Worm (Caenorhabditis elegans) whole organism, mixed stage, embryonic: Measurements from ENCODE around the gene col-8.

Experiments used
- blmp-1 ChIP-seq: fragments of 150-350 bp; optimal IDR thresholded peaks from 2 replicates; lab custom pipeline; 2014; ENCODE audit warnings: missing biosample characterization, missing genetic modification characterization
- ham-2 ChIP-seq: fragments of 200-800 bp; sonication (Bioruptor generic); optimal IDR thresholded peaks from 2 replicates; lab custom pipeline; 2018; ENCODE audit warnings: mild to moderate bottlenecking, missing genetic modification characterization, missing compliant biosample characterization
- mls-2 ChIP-seq: sonication (generic microtip); optimal IDR thresholded peaks from 2 replicates; lab custom pipeline; 2016; ENCODE audit warnings: mild to moderate bottlenecking, missing genetic modification characterization, moderate library complexity, missing compliant biosample characterization
- nhr-12 ChIP-seq: fragments of 150-350 bp; optimal IDR thresholded peaks from 2 replicates; lab custom pipeline; 2014; ENCODE audit warnings: missing biosample characterization, missing genetic modification characterization
- nhr-237 ChIP-seq: fragments of 150-350 bp; optimal IDR thresholded peaks from 2 replicates; lab custom pipeline; 2014; ENCODE audit warnings: missing biosample characterization, missing genetic modification characterization
- nhr-76 ChIP-seq: sonication (generic microtip); optimal IDR thresholded peaks from 2 replicates; lab custom pipeline; 2017; ENCODE audit warnings: missing biosample characterization, missing genetic modification characterization
- snpc-4 ChIP-seq: fragments of 150-350 bp; optimal IDR thresholded peaks from 2 replicates; lab custom pipeline; 2014; ENCODE audit warnings: missing biosample characterization, missing genetic modification characterization
- unc-39 ChIP-seq: fragments of 150-350 bp; optimal IDR thresholded peaks from 2 replicates; lab custom pipeline; 2014; ENCODE audit warnings: missing biosample characterization, missing genetic modification characterization
- ztf-11 ChIP-seq: fragments of 150-350 bp; optimal IDR thresholded peaks from 2 replicates; lab custom pipeline; 2014; ENCODE audit warnings: missing biosample characterization, missing genetic modification characterization

DNA sequence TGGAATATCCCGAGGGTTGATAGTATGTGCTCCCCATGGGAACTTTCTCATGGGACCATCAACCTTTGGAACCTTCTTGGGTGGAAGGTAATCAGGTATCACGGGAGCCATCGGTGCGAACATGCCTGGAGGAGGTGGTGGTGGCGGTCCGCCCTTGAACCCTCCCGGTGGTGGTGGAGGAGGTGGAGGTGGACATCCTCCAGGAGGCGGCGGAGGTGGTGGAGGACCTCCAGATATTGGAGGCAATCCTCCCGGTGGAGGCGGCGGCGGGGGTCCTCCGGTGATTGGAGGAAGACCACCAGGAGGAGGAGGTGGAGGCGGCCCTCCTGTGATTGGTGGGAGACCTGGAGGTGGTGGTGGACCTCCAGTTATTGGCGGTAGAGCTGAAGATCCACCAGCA lies 5.4 kb upstream of the col-8 start:
- no peak for TF ChIP-seq nhr-76 (tag; lab: Kevin White, UChicago)
- TF ChIP-seq nhr-12 (tag; lab: Kevin White, UChicago) = no peak
- no peak for TF ChIP-seq ham-2 (GFP tag; lab: Kevin White, UChicago)
- TF ChIP-seq snpc-4 (tag; lab: Kevin White, UChicago) = no peak
- no peak for TF ChIP-seq nhr-237 (tag; lab: Kevin White, UChicago)
- no peak for TF ChIP-seq blmp-1
- TF ChIP-seq mls-2 = no peak
- no peak for TF ChIP-seq unc-39
- TF ChIP-seq ztf-11 (tag; lab: Kevin White, UChicago) = no peak
